Worm (Caenorhabditis elegans) whole organism, L1 larva: ENCODE measurements around the gene pycr-1.

ENCODE experiments used
- egl-27 ChIP-seq, 2 experiments: fragments of 150-350 bp in 1 of 2; sonication (generic microtip); optimal IDR thresholded peaks; 3 replicates each; lab custom pipeline; 2017 to 2018; ENCODE audit warnings: missing biosample characterization in 2 of 2, missing genetic modification characterization in 2 of 2, missing genetic modification reagents in 2 of 2
- elt-3 ChIP-seq, 6 experiments: fragments of 150-350 bp in 1 of 6; sonication (generic microtip); optimal IDR thresholded peaks; 2 replicates each; lab custom pipeline; 2017 to 2018; ENCODE audit warnings: missing biosample characterization in 6 of 6, missing genetic modification characterization in 6 of 6, inconsistent platforms in 1 of 6
- lin-15B ChIP-seq: fragments of 150-350 bp; sonication (generic microtip); optimal IDR thresholded peaks from 3 replicates; lab custom pipeline; 2014; ENCODE audit warnings: missing biosample characterization, missing genetic modification characterization
- nhr-12 ChIP-seq: sonication (generic microtip); optimal IDR thresholded peaks from 2 replicates; lab custom pipeline; 2017; ENCODE audit warnings: missing biosample characterization, missing genetic modification characterization
- nhr-237 ChIP-seq: fragments of 150-350 bp; optimal IDR thresholded peaks from 2 replicates; lab custom pipeline; 2014; ENCODE audit warnings: missing biosample characterization, missing genetic modification characterization
- rnt-1 ChIP-seq: sonication (generic microtip); optimal IDR thresholded peaks from 2 replicates; lab custom pipeline; 2016; ENCODE audit warnings: mild to moderate bottlenecking, missing genetic modification characterization, moderate library complexity, missing compliant biosample characterization
- unc-130 ChIP-seq: fragments of 150-350 bp; optimal IDR thresholded peaks from 2 replicates; lab custom pipeline; 2017; ENCODE audit warnings: missing biosample characterization, missing genetic modification characterization, inconsistent platforms

- TF ChIP-seq nhr-237 (no peak), egl-27 (tag; optimal IDR thresholded peaks at IDR 0.05; lab: Kevin White, UChicago) (peak in 1 of 2 experiments; percentile 26), unc-130 (tag; lab: Kevin White, UChicago) (peak; percentile 16), elt-3 (tag; optimal IDR thresholded peaks at IDR 0.05; lab: Kevin White, UChicago) (no peak), nhr-12 (tag; lab: Kevin White, UChicago) (no peak), rnt-1 (tag; lab: Kevin White, UChicago) (no peak), lin-15B (no peak)
Measured at ce11 chrX:12179090-12179488, 32.5 kb downstream of the pycr-1 start.
